Worm (Caenorhabditis elegans) whole organism, mixed stage, embryonic: ENCODE data around the gene F23F1.5.

Source experiments
- elt-1 ChIP-seq: sonication (generic microtip); optimal IDR thresholded peaks from 2 replicates; lab custom pipeline; 2017; ENCODE audit warnings: missing genetic modification characterization, mild to moderate bottlenecking, missing compliant biosample characterization, antibody characterized with exemption, moderate library complexity, borderline replicate concordance; ENCODE audit not compliant: insufficient read depth
- nhr-28 ChIP-seq: fragments of 150-350 bp; optimal IDR thresholded peaks from 2 replicates; lab custom pipeline; 2014; ENCODE audit warnings: missing biosample characterization, missing genetic modification characterization
- tbx-8 ChIP-seq: fragments of 200-800 bp; sonication (Bioruptor generic); optimal IDR thresholded peaks from 2 replicates; lab custom pipeline; 2018; ENCODE audit warnings: mild to moderate bottlenecking, missing genetic modification characterization, moderate library complexity, missing compliant biosample characterization

- TF ChIP-seq tbx-8 (no peak), elt-1 (tag; lab: Kevin White, UChicago) (no peak), nhr-28 (tag; lab: Kevin White, UChicago) (no peak)
Observed at ce11 chrII:29578-29977, 1.8 kb downstream of the F23F1.5 start.
